Worm (Caenorhabditis elegans) whole organism, midembryonic: ENCODE measurements around the gene mca-2.

ENCODE experiments used
- T22C8.4 ChIP-seq: fragments of 200-800 bp; sonication (Bioruptor generic); IDR thresholded peaks from 2 replicates; pipeline ENCODE4 v1.3.6; 2022; ENCODE audit warnings: missing genetic modification characterization, missing compliant biosample characterization
- klf-2 ChIP-seq: fragments of 200-800 bp; sonication (Bioruptor generic); conservative IDR thresholded peaks from 2 replicates; pipeline ENCODE4 v1.3.6; 2022; ENCODE audit warnings: missing genetic modification reagents, missing genetic modification characterization, missing compliant biosample characterization

ce11 chrIV:2127375-2127774 lies 43.5 kb downstream of the mca-2 start:
- TF ChIP-seq T22C8.4 (GFP tag; lab: Robert Waterston, UW) (no peak), klf-2 (GFP tag; lab: Robert Waterston, UW) (no peak)
